Fruit fly (Drosophila melanogaster) whole organism: ENCODE measurements around the gene Cep97.

ENCODE experiments used
- CG8478 ChIP-seq: fragments of >200 bp; optimal IDR thresholded peaks from 2 replicates; lab custom pipeline; 2018; ENCODE audit warnings: inconsistent platforms
- Dll ChIP-seq: fragments of >200 bp; optimal IDR thresholded peaks from 2 replicates; lab custom pipeline; 2017
- EcR ChIP-seq, 2 experiments: fragments of >200 bp; optimal IDR thresholded peaks; 2 replicates each; lab custom pipeline; 2017; ENCODE audit warnings: missing biosample characterization in 2 of 2, missing genetic modification characterization in 2 of 2, missing genetic modification reagents in 2 of 2
- pan ChIP-seq: fragments of >200 bp; optimal IDR thresholded peaks from 2 replicates; lab custom pipeline; 2017
- psq ChIP-seq: fragments of >200 bp; optimal IDR thresholded peaks from 2 replicates; lab custom pipeline; 2017
- usp ChIP-seq: fragments of >200 bp; optimal IDR thresholded peaks from 2 replicates; lab custom pipeline; 2017; ENCODE audit warnings: missing biosample characterization, missing genetic modification characterization, mixed read lengths

The Cep97 gene

dm6 chr2L:3895951-3896833, 28.7 kb downstream of the Cep97 start:
- TF ChIP-seq EcR (GFP tag; optimal IDR thresholded peaks at IDR 0.05; lab: Kevin White, UChicago) = no peak
- TF ChIP-seq pan (lab: Kevin White, UChicago) = no peak
- no peak for TF ChIP-seq Dll
- no peak for TF ChIP-seq CG8478 (lab: Kevin White, UChicago)
- TF ChIP-seq usp (GFP tag; lab: Kevin White, UChicago) = no peak

DNA sequence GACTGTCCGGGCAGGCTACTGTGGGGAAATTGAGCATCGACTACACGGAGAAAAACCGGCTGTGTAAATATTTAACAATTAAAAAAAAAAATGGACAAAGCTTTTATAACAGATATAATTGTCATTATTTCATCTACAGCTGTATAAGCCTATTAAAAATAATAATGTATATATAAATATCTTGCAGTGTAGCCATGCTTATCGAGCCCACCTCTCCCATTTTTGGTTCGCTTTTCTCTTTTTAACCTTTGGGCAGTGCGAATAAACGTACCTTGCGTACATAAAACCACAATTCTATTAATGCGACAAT, 29.3 kb downstream of the Cep97 start:
- TF ChIP-seq psq (lab: Kevin White, UChicago) (no peak), EcR (GFP tag; optimal IDR thresholded peaks at IDR 0.05; lab: Kevin White, UChicago) (no peak), Dll (no peak), CG8478 (lab: Kevin White, UChicago) (no peak), pan (lab: Kevin White, UChicago) (no peak), usp (GFP tag; lab: Kevin White, UChicago) (no peak)

dm6 chr2L:3897529-3897928, 30.0 kb downstream of the Cep97 start:
- TF ChIP-seq usp (GFP tag; lab: Kevin White, UChicago) (no peak), CG8478 (lab: Kevin White, UChicago) (no peak), psq (lab: Kevin White, UChicago) (no peak), pan (lab: Kevin White, UChicago) (no peak), Dll (no peak), EcR (GFP tag; optimal IDR thresholded peaks at IDR 0.05; lab: Kevin White, UChicago) (no peak)

dm6 chr2L:3902760-3903159, 35.3 kb downstream of the Cep97 start, which contains the start of gene capu:
Gene capu, minus strand, starts transcription at chr2L:3902860.
- TF ChIP-seq EcR (GFP tag; optimal IDR thresholded peaks at IDR 0.05; lab: Kevin White, UChicago) (no peak), CG8478 (lab: Kevin White, UChicago) (no peak), Dll (no peak), psq (lab: Kevin White, UChicago) (no peak), pan (lab: Kevin White, UChicago) (no peak), usp (GFP tag; lab: Kevin White, UChicago) (no peak)

DNA sequence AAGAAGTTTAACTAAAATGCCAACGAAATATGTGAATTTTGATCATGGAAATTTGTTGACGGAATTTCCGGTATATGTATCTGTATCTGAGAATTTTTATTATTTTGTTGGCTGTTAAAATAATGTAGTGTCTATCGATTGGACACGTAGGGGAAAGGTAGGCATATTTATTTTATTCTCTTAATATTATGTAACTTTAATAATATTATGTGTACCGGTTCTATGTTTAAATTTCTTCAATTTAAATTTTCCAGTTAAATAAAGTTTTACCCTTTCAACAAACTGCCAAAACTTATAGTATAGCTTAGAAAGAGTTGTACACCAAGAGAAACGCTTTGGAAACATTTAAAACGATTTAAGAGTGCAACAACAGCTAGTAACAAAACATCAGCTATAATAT, 46.7 kb downstream of the Cep97 start, which contains the start of gene Fpgs2:
TSS of gene Fpgs2 (minus strand) at position 101 of the 400 bp plus-strand sequence.
- TF ChIP-seq EcR (GFP tag; optimal IDR thresholded peaks at IDR 0.05; lab: Kevin White, UChicago) (no peak), pan (lab: Kevin White, UChicago) (no peak), Dll (no peak), CG8478 (lab: Kevin White, UChicago) (no peak), usp (GFP tag; lab: Kevin White, UChicago) (no peak), psq (lab: Kevin White, UChicago) (no peak)

dm6 chr2L:3914655-3915054, 47.2 kb downstream of the Cep97 start:
- TF ChIP-seq EcR (GFP tag; optimal IDR thresholded peaks at IDR 0.05; lab: Kevin White, UChicago) (no peak), pan (lab: Kevin White, UChicago) (no peak), CG8478 (lab: Kevin White, UChicago) (no peak), usp (GFP tag; lab: Kevin White, UChicago) (no peak), Dll (no peak), psq (lab: Kevin White, UChicago) (no peak)

DNA sequence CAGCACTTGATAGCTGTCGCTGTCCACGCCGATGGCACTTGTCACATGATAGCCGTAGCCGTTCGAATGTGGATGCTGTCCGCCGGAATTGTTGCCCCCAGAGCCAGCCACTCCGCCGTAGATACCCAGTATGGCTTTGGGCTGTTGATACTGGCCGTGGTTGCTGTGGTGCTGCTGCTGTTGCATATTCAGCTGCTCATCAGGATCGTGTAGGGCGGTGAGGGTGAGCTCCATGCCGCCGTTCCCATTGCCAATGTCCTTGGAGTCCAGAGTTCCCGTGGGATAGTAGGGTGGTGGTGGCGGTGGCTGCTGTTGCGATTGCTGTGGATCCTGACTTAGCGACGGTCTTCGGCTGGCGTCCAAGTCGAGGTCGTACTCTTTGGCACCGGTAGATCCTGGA, 49.4 kb downstream of the Cep97 start:
- no peak for TF ChIP-seq CG8478 (lab: Kevin White, UChicago)
- TF ChIP-seq Dll = no peak
- TF ChIP-seq EcR (GFP tag; optimal IDR thresholded peaks at IDR 0.05; lab: Kevin White, UChicago) = no peak
- TF ChIP-seq pan (lab: Kevin White, UChicago) = no peak
- no peak for TF ChIP-seq psq (lab: Kevin White, UChicago)
- no peak for TF ChIP-seq usp (GFP tag; lab: Kevin White, UChicago)
